Worm (Caenorhabditis elegans): ENCODE measurements around the gene his-73.

his-73 gene

ce11 chrII:13159869-13160268, 23.6 kb upstream of the his-73 start:
- no peak for TF ChIP-seq snpc-4 (tag; optimal IDR thresholded peaks at IDR 0.05)
- no peak for TF ChIP-seq hlh-1 (tag; optimal IDR thresholded peaks at IDR 0.05)
- TF ChIP-seq elt-3 (tag; optimal IDR thresholded peaks at IDR 0.05) = no peak
- no peak for TF ChIP-seq zip-8 (tag; optimal IDR thresholded peaks at IDR 0.05)
- no peak for TF ChIP-seq lin-32 (GFP tag; optimal IDR thresholded peaks at IDR 0.05)
- TF ChIP-seq sem-2 (GFP tag; optimal IDR thresholded peaks at IDR 0.05) = no peak
- TF ChIP-seq elt-1 (tag; optimal IDR thresholded peaks at IDR 0.05; ENCODE audit: borderline replicate concordance, insufficient read depth) = no peak
- no peak for TF ChIP-seq M03D4.4 (tag; optimal IDR thresholded peaks at IDR 0.05)
- no peak for TF ChIP-seq bed-3 (GFP tag; optimal IDR thresholded peaks at IDR 0.05)

ce11 chrII:13163009-13163408, 20.5 kb upstream of the his-73 start:
- TF ChIP-seq ham-2 (GFP tag; optimal IDR thresholded peaks at IDR 0.05) = no peak
- TF ChIP-seq pha-4 (tag; optimal IDR thresholded peaks at IDR 0.05) = no peak
- TF ChIP-seq sem-2 (GFP tag; optimal IDR thresholded peaks at IDR 0.05) = no peak
- TF ChIP-seq ces-1 (GFP tag; optimal IDR thresholded peaks at IDR 0.05) = no peak
- no peak for TF ChIP-seq ceh-83 (GFP tag; optimal IDR thresholded peaks at IDR 0.05)
- TF ChIP-seq lsy-2 (tag; optimal IDR thresholded peaks at IDR 0.05) = no peak
- no peak for TF ChIP-seq nhr-237 (tag; optimal IDR thresholded peaks at IDR 0.05)
- TF ChIP-seq nhr-12 (tag; optimal IDR thresholded peaks at IDR 0.05) = no peak
- TF ChIP-seq snpc-4 (tag; optimal IDR thresholded peaks at IDR 0.05) = no peak
- TF ChIP-seq flh-1 (GFP tag; optimal IDR thresholded peaks at IDR 0.05) = no peak

ce11 chrII:13164062-13164461, 19.4 kb upstream of the his-73 start:
- TF ChIP-seq hlh-1 (tag; optimal IDR thresholded peaks at IDR 0.05) = no peak
- TF ChIP-seq mab-5 (tag; optimal IDR thresholded peaks at IDR 0.05) = no peak
- TF ChIP-seq ham-2 (GFP tag; optimal IDR thresholded peaks at IDR 0.05) = no peak
- TF ChIP-seq lsy-2 (tag; optimal IDR thresholded peaks at IDR 0.05) = no peak
- TF ChIP-seq elt-3 (tag; optimal IDR thresholded peaks at IDR 0.05) = no peak
- no peak for TF ChIP-seq drap-1 (GFP tag; optimal IDR thresholded peaks at IDR 0.05)
- TF ChIP-seq tbx-8 (GFP tag; optimal IDR thresholded peaks at IDR 0.05) = no peak
- TF ChIP-seq unc-39 (tag; optimal IDR thresholded peaks at IDR 0.05) = no peak
- TF ChIP-seq flh-1 (GFP tag; optimal IDR thresholded peaks at IDR 0.05) = no peak
- no peak for TF ChIP-seq bed-3 (GFP tag; optimal IDR thresholded peaks at IDR 0.05)
- no peak for TF ChIP-seq snpc-4 (tag; optimal IDR thresholded peaks at IDR 0.05)

ce11 chrII:13165683-13166259, 17.7 kb upstream of the his-73 start, which contains the start of gene moe-3:
moe-3 (minus strand) TSS chrII:13165733.
- TF ChIP-seq ceh-43 (GFP tag; optimal IDR thresholded peaks at IDR 0.05) = no peak
- TF ChIP-seq ces-1 (GFP tag; optimal IDR thresholded peaks at IDR 0.05) = no peak
- no peak for TF ChIP-seq mls-2 (tag; optimal IDR thresholded peaks at IDR 0.05)
- no peak for TF ChIP-seq blmp-1 (tag; optimal IDR thresholded peaks at IDR 0.05)
- no peak for TF ChIP-seq ham-2 (GFP tag; optimal IDR thresholded peaks at IDR 0.05)
- no peak for TF ChIP-seq ceh-39 (tag; optimal IDR thresholded peaks at IDR 0.05)
- no peak for TF ChIP-seq nhr-2 (tag; optimal IDR thresholded peaks at IDR 0.05)
- no peak for TF ChIP-seq ceh-83 (GFP tag; optimal IDR thresholded peaks at IDR 0.05)
- TF ChIP-seq elt-3 (tag; optimal IDR thresholded peaks at IDR 0.05) = no peak
- TF ChIP-seq flh-1 (GFP tag; optimal IDR thresholded peaks at IDR 0.05) = no peak
- no peak for TF ChIP-seq lsy-2 (tag; optimal IDR thresholded peaks at IDR 0.05)
- TF ChIP-seq sem-2 (GFP tag; optimal IDR thresholded peaks at IDR 0.05) = no peak
- no peak for TF ChIP-seq mep-1 (tag; optimal IDR thresholded peaks at IDR 0.05)
- no peak for TF ChIP-seq cnd-1 (tag; optimal IDR thresholded peaks at IDR 0.05)
- no peak for TF ChIP-seq lin-13 (tag; optimal IDR thresholded peaks at IDR 0.05)
- no peak for TF ChIP-seq bed-3 (GFP tag; optimal IDR thresholded peaks at IDR 0.05)
- TF ChIP-seq pha-4 (tag; optimal IDR thresholded peaks at IDR 0.05) = no peak
- no peak for TF ChIP-seq ztf-11 (tag; optimal IDR thresholded peaks at IDR 0.05)

ce11 chrII:13167493-13167892, 16.0 kb upstream of the his-73 start:
- TF ChIP-seq ces-1 (GFP tag; optimal IDR thresholded peaks at IDR 0.05) = no peak
- no peak for TF ChIP-seq M03D4.4 (tag; optimal IDR thresholded peaks at IDR 0.05)
- TF ChIP-seq sem-2 (GFP tag; optimal IDR thresholded peaks at IDR 0.05) = no peak
- no peak for TF ChIP-seq elt-3 (tag; optimal IDR thresholded peaks at IDR 0.05)
- TF ChIP-seq lin-13 (tag; optimal IDR thresholded peaks at IDR 0.05) = no peak
- no peak for TF ChIP-seq nhr-2 (tag; optimal IDR thresholded peaks at IDR 0.05)
- no peak for TF ChIP-seq elt-1 (tag; optimal IDR thresholded peaks at IDR 0.05; ENCODE audit: borderline replicate concordance, insufficient read depth)
- no peak for TF ChIP-seq nhr-28 (tag; optimal IDR thresholded peaks at IDR 0.05)
- peak; percentile 32 for TF ChIP-seq zip-8 (tag; optimal IDR thresholded peaks at IDR 0.05)
- no peak for TF ChIP-seq bed-3 (GFP tag; optimal IDR thresholded peaks at IDR 0.05)
- TF ChIP-seq pha-4 (tag; optimal IDR thresholded peaks at IDR 0.05) = no peak
- no peak for TF ChIP-seq snpc-4 (tag; optimal IDR thresholded peaks at IDR 0.05)
- no peak for TF ChIP-seq mep-1 (tag; optimal IDR thresholded peaks at IDR 0.05)
- TF ChIP-seq blmp-1 (tag; optimal IDR thresholded peaks at IDR 0.05) = peak; percentile 79
- no peak for TF ChIP-seq flh-1 (GFP tag; optimal IDR thresholded peaks at IDR 0.05)
- no peak for TF ChIP-seq cnd-1 (tag; optimal IDR thresholded peaks at IDR 0.05)

All from whole organism, mixed stage, embryonic.